Worm (Caenorhabditis elegans): ENCODE measurements around the gene frpr-9.

DNA sequence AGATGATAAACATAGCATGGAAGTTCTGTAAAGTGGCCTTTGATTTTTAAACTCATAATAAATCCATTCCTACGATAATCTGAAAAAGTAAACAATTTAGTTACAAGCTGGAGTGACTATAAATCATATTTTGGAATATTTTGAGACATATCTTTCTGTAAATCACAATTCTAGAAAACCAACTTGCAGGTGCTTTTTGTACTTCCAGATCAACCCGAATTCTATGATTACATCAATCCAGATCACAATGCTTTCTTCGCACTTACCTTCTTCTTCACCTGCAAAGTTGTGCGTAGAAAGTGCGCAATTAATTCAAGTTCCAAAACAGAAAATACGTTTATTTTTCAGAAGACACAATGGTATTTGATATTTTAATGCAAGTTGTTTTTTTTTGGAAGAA is 22.9 kb downstream of the frpr-9 start:
- no peak for TF ChIP-seq unc-62 (GFP tag; optimal IDR thresholded peaks at IDR 0.05)
- no peak for TF ChIP-seq lsy-2 (tag; optimal IDR thresholded peaks at IDR 0.05)
- TF ChIP-seq nhr-12 (tag; optimal IDR thresholded peaks at IDR 0.05), result no peak
- no peak for TF ChIP-seq bed-3 (GFP tag; optimal IDR thresholded peaks at IDR 0.05)
- TF ChIP-seq ztf-11 (tag; optimal IDR thresholded peaks at IDR 0.05), result no peak

Data from whole organism, mixed stage, embryonic.